Worm (Caenorhabditis elegans) whole organism, L3 larva: ENCODE data around the gene Y44A6D.3.

ENCODE experiments used
- R02D3.7 ChIP-seq: fragments of 150-350 bp; optimal IDR thresholded peaks from 2 replicates; lab custom pipeline; 2014; ENCODE audit warnings: missing biosample characterization, missing genetic modification characterization
- ZK546.5 ChIP-seq: sonication (generic microtip); optimal IDR thresholded peaks from 2 replicates; lab custom pipeline; 2017; ENCODE audit warnings: missing biosample characterization, missing genetic modification characterization
- ama-1 ChIP-seq: fragments of 150-350 bp; optimal IDR thresholded peaks from 2 replicates; lab custom pipeline; 2018
- ceh-16 ChIP-seq: sonication (generic microtip); optimal IDR thresholded peaks from 2 replicates; lab custom pipeline; 2017; ENCODE audit warnings: missing biosample characterization, missing genetic modification characterization
- ceh-28 ChIP-seq: fragments of 150-350 bp; optimal IDR thresholded peaks from 2 replicates; lab custom pipeline; 2014; ENCODE audit warnings: missing biosample characterization, missing genetic modification reagents, missing genetic modification characterization
- ceh-82 ChIP-seq: fragments of 150-350 bp; optimal IDR thresholded peaks from 2 replicates; lab custom pipeline; 2014; ENCODE audit warnings: missing biosample characterization, missing genetic modification characterization
- ceh-9 ChIP-seq: sonication (generic microtip); optimal IDR thresholded peaks from 2 replicates; lab custom pipeline; 2018; ENCODE audit warnings: missing biosample characterization, missing genetic modification characterization
- daf-12 ChIP-seq: fragments of 150-350 bp; optimal IDR thresholded peaks from 2 replicates; lab custom pipeline; 2014; ENCODE audit warnings: missing biosample characterization, missing genetic modification reagents, missing genetic modification characterization
- egl-27 ChIP-seq: sonication (generic microtip); optimal IDR thresholded peaks from 4 replicates; lab custom pipeline; 2017; ENCODE audit warnings: missing biosample characterization, missing genetic modification reagents, missing genetic modification characterization
- egl-5 ChIP-seq: fragments of 150-350 bp; optimal IDR thresholded peaks from 2 replicates; lab custom pipeline; 2017; ENCODE audit warnings: missing biosample characterization, missing genetic modification reagents, missing genetic modification characterization, inconsistent platforms
- elt-1 ChIP-seq: fragments of 150-350 bp; optimal IDR thresholded peaks from 2 replicates; lab custom pipeline; 2014; ENCODE audit warnings: missing biosample characterization, missing genetic modification characterization
- elt-2 ChIP-seq: sonication (generic microtip); optimal IDR thresholded peaks from 2 replicates; lab custom pipeline; 2016; ENCODE audit warnings: missing genetic modification reagents, mild to moderate bottlenecking, missing genetic modification characterization, missing compliant biosample characterization
- elt-3 ChIP-seq, 3 experiments: fragments of 150-350 bp in 1 of 3; sonication (generic microtip) in 2 of 3; optimal IDR thresholded peaks; 2 replicates in 2 of 3; 4 replicates in 1 of 3; lab custom pipeline; 2014 to 2017; ENCODE audit warnings: missing biosample characterization in 3 of 3, missing genetic modification characterization in 3 of 3
- eor-1 ChIP-seq, 2 experiments: fragments of 150-350 bp; optimal IDR thresholded peaks; 2 replicates each; lab custom pipeline; 2014 to 2018; ENCODE audit warnings: missing biosample characterization in 2 of 2, missing genetic modification characterization in 2 of 2
- fkh-10 ChIP-seq: sonication (generic microtip); optimal IDR thresholded peaks from 2 replicates; lab custom pipeline; 2017; ENCODE audit warnings: missing biosample characterization, missing genetic modification reagents, missing genetic modification characterization
- fkh-2 ChIP-seq: fragments of 150-350 bp; optimal IDR thresholded peaks from 2 replicates; lab custom pipeline; 2014; ENCODE audit warnings: missing biosample characterization, missing genetic modification reagents, missing genetic modification characterization
- fos-1 ChIP-seq: fragments of 150-350 bp; optimal IDR thresholded peaks from 2 replicates; lab custom pipeline; 2014; ENCODE audit warnings: missing biosample characterization, missing genetic modification characterization
- jun-1 ChIP-seq: fragments of 150-350 bp; optimal IDR thresholded peaks from 2 replicates; lab custom pipeline; 2014; ENCODE audit warnings: missing biosample characterization, missing genetic modification reagents, missing genetic modification characterization
- lsy-12 ChIP-seq: sonication (generic microtip); optimal IDR thresholded peaks from 2 replicates; lab custom pipeline; 2016; ENCODE audit warnings: mild to moderate bottlenecking, missing genetic modification characterization, missing compliant biosample characterization
- mdl-1 ChIP-seq: fragments of 150-350 bp; optimal IDR thresholded peaks from 2 replicates; lab custom pipeline; 2014; ENCODE audit warnings: missing biosample characterization, missing genetic modification characterization
- mml-1 ChIP-seq: fragments of 150-350 bp; sonication (generic microtip); optimal IDR thresholded peaks from 3 replicates; lab custom pipeline; 2014; ENCODE audit warnings: missing biosample characterization, missing genetic modification characterization
- nfya-1 ChIP-seq: sonication (generic microtip); optimal IDR thresholded peaks from 2 replicates; lab custom pipeline; 2017; ENCODE audit warnings: missing genetic modification characterization, mild to moderate bottlenecking, missing compliant biosample characterization, antibody characterized with exemption, moderate library complexity; ENCODE audit not compliant: insufficient read depth
- nhr-11 ChIP-seq: fragments of 150-350 bp; optimal IDR thresholded peaks from 2 replicates; lab custom pipeline; 2014; ENCODE audit warnings: missing biosample characterization, missing genetic modification characterization
- nhr-12 ChIP-seq: fragments of 150-350 bp; optimal IDR thresholded peaks from 2 replicates; lab custom pipeline; 2014; ENCODE audit warnings: missing biosample characterization, missing genetic modification characterization
- nhr-23 ChIP-seq: fragments of 150-350 bp; optimal IDR thresholded peaks from 2 replicates; lab custom pipeline; 2014; ENCODE audit warnings: missing biosample characterization, missing genetic modification reagents, missing genetic modification characterization
- nhr-25 ChIP-seq: sonication (generic microtip); optimal IDR thresholded peaks from 2 replicates; lab custom pipeline; 2017; ENCODE audit warnings: missing biosample characterization, missing genetic modification characterization
- nhr-28 ChIP-seq: fragments of 150-350 bp; optimal IDR thresholded peaks from 2 replicates; lab custom pipeline; 2014; ENCODE audit warnings: missing biosample characterization, missing genetic modification characterization
- nhr-43 ChIP-seq: sonication (generic microtip); optimal IDR thresholded peaks from 2 replicates; lab custom pipeline; 2016; ENCODE audit warnings: mild to moderate bottlenecking, missing genetic modification characterization, missing compliant biosample characterization; ENCODE audit not compliant: poor library complexity, severe bottlenecking
- nhr-67 ChIP-seq: fragments of 150-350 bp; optimal IDR thresholded peaks from 2 replicates; lab custom pipeline; 2014; ENCODE audit warnings: missing biosample characterization, missing genetic modification characterization
- nhr-76 ChIP-seq: fragments of 150-350 bp; sonication (generic microtip); optimal IDR thresholded peaks from 5 replicates; lab custom pipeline; 2014; ENCODE audit warnings: missing biosample characterization, missing genetic modification characterization
- nhr-77 ChIP-seq: fragments of 150-350 bp; optimal IDR thresholded peaks from 2 replicates; lab custom pipeline; 2014; ENCODE audit warnings: missing biosample characterization, missing genetic modification characterization
- pha-4 ChIP-seq: fragments of 150-350 bp; optimal IDR thresholded peaks from 2 replicates; lab custom pipeline; 2014; ENCODE audit warnings: missing biosample characterization, missing genetic modification reagents, missing genetic modification characterization
- pqm-1 ChIP-seq: fragments of 150-350 bp; optimal IDR thresholded peaks from 2 replicates; lab custom pipeline; 2017; ENCODE audit warnings: missing biosample characterization, missing genetic modification characterization, inconsistent platforms
- sea-2 ChIP-seq: fragments of 150-350 bp; sonication (generic microtip); optimal IDR thresholded peaks from 4 replicates; lab custom pipeline; 2014; ENCODE audit warnings: missing biosample characterization, missing genetic modification reagents, missing genetic modification characterization
- skn-1 ChIP-seq: fragments of 150-350 bp; optimal IDR thresholded peaks from 2 replicates; lab custom pipeline; 2014; ENCODE audit warnings: missing biosample characterization, missing genetic modification characterization
- snpc-4 ChIP-seq: fragments of 150-350 bp; optimal IDR thresholded peaks from 2 replicates; lab custom pipeline; 2014; ENCODE audit warnings: missing biosample characterization, missing genetic modification characterization
- tbx-2 ChIP-seq: sonication (generic microtip); optimal IDR thresholded peaks from 2 replicates; lab custom pipeline; 2016; ENCODE audit warnings: mild to moderate bottlenecking, missing genetic modification characterization, missing compliant biosample characterization
- unc-39 ChIP-seq: sonication (generic microtip); optimal IDR thresholded peaks from 4 replicates; lab custom pipeline; 2017; ENCODE audit warnings: missing biosample characterization, missing genetic modification characterization
- unc-62 ChIP-seq: fragments of 150-350 bp; sonication (generic microtip); optimal IDR thresholded peaks from 4 replicates; lab custom pipeline; 2014; ENCODE audit warnings: missing biosample characterization, missing genetic modification reagents, missing genetic modification characterization
- zag-1 ChIP-seq: fragments of 150-350 bp; optimal IDR thresholded peaks from 2 replicates; lab custom pipeline; 2014; ENCODE audit warnings: missing biosample characterization, missing genetic modification characterization
- ztf-11 ChIP-seq: fragments of 150-350 bp; optimal IDR thresholded peaks from 2 replicates; lab custom pipeline; 2014; ENCODE audit warnings: missing biosample characterization, missing genetic modification characterization
- ztf-4 ChIP-seq: fragments of 150-350 bp; optimal IDR thresholded peaks from 2 replicates; lab custom pipeline; 2014; ENCODE audit warnings: missing biosample characterization, missing genetic modification characterization

The Y44A6D.3 gene

DNA sequence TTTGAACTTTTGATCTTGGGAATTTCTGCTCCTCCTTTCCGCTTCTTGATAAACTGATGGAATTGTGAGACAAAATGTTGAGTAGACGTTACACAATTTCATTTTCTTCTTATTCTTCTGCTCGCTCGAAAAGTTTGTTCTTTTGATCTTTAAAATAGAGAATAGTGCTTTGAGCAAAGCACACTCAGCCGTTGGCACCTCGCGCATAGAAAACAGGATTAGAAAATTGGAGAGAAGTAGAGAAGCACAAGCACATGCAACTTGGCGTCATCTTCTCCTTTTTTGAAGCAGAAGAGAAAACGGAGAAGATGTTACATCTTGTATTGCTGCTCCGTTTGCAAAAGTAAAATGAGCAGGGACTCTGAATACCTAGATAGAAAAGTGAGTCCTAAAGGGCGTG, 10.0 kb downstream of the Y44A6D.3 start (continued):
- TF ChIP-seq fkh-2 (tag; lab: Kevin White, UChicago) = no peak

DNA sequence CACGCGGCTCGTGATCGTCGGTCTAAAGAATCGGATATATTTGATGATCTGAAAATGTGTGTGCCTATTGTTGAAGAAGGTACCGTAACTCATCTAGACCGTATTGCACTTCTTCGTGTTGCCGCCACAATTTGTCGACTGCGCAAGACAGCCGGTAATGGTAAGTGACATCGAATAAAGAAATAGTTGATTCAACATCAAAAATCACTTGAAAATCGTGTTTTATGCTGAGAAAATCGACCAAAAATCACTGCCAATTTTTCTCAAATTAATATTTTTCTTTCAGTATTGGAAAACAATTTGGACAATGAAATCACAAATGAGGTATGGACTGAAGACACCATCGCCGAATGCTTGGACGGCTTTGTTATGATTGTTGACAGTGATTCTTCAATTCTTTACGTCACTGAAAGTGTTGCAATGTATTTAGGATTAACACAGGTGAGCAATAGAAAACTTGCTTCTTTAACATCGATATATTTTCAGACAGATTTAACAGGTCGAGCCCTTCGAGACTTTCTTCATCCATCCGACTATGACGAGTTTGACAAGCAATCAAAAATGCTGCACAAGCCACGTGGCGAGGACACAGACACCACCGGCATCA, 10.8 kb downstream of the Y44A6D.3 start:
- TF ChIP-seq nhr-23 (tag; lab: Kevin White, UChicago) (no peak), ama-1 (peak; percentile 27)

DNA sequence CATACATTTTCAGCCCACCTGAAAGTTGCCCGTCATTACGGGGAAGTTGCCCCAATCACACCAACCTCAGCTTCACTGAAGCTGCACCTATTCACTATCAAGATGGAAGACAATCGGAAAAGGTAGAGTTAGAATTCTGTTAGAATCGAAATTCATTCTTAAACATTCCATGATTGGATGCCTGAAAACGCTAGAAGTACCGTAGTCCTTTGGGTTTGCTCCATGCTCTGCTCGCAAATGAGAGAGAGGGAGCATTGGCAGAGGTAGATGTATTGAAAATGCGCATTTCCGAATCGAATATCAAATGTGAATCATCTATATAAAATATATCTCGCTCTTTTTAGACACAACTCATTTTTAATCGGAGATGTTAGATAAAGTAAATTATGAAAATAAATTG, 11.8 kb downstream of the Y44A6D.3 start, which contains the start of gene hif-1:
hif-1 (plus strand) TSS at position 8 of the 400 bp plus-strand sequence.
- TF ChIP-seq nfya-1 (peak; percentile 65), ama-1 (peak; percentile 65), ceh-9 (no peak)

DNA sequence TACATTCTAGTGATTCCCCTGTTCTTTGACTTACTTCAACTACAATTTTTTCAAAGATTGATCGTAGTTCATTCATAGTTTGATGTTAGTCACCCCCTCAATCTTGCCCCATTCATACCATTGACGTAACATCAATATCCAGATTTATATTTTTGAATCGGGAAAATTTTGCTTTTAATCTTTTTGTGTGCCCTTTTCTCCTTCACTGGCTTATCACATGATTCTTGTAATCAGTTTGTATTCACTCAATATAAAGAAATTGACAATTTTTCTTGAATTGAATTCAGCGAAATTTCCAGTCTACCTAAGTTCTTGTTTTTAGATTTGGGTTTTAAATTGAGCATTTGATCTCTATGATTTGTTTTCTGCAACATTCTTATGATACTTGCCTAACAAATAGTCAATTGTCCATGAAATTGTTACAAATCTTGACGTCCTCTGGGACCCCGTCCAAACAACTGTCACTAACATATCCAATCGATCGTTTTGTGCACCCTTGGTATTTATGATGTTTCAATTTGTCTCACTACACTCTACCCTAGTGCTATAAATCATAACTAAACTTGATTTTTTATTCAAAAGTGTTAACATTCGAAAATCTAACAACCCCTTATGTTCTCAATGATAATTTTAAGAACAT, 12.4 kb downstream of the Y44A6D.3 start:
- TF ChIP-seq nhr-43 (tag; lab: Kevin White, UChicago) (peak; percentile 19), pha-4 (tag; lab: Kevin White, UChicago) (no peak), nhr-28 (no peak)
- TF ChIP-seq, all 47 proteins: peak for 1

DNA sequence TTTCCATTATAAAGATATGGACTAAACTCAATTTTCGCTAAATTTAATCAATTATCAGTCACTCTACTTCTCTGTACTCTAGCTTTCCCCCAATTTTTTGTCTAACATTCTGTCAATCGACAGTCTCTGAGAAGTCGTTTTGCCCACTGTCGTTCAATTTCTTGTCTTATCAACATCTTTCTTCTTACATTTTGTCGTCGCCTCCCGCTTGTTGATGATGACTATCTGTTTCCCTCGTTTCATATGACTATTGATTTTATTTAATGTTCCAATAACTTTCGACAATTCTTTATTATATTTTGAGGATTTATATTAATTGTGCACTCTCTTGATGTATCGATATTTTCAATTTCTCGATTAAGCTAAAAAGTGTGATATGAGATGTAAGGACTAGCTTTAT, 13.3 kb downstream of the Y44A6D.3 start:
- TF ChIP-seq egl-5 (tag; lab: Kevin White, UChicago) (no peak), lsy-12 (no peak), fkh-10 (GFP tag; lab: Kevin White, UChicago) (no peak), ceh-9 (no peak), elt-1 (no peak), fkh-2 (tag; lab: Kevin White, UChicago) (no peak), nhr-77 (no peak), ZK546.5 (no peak), nhr-67 (tag; lab: Kevin White, UChicago) (no peak), elt-3 (tag; optimal IDR thresholded peaks at IDR 0.05; lab: Kevin White, UChicago) (peak in 1 of 3 experiments; percentile 30), nhr-43 (tag; lab: Kevin White, UChicago) (no peak), tbx-2 (tag; lab: Kevin White, UChicago) (no peak), pha-4 (tag; lab: Kevin White, UChicago) (no peak), mdl-1 (tag; lab: Kevin White, UChicago) (no peak), nhr-25 (tag; lab: Kevin White, UChicago) (no peak), ztf-11 (tag; lab: Kevin White, UChicago) (no peak), daf-12 (no peak), sea-2 (GFP tag; lab: Kevin White, UChicago) (no peak), fos-1 (tag; lab: Kevin White, UChicago) (no peak), snpc-4 (tag; lab: Kevin White, UChicago) (no peak), egl-27 (tag; lab: Kevin White, UChicago) (no peak), jun-1 (tag; lab: Kevin White, UChicago) (no peak), nfya-1 (no peak), pqm-1 (tag; lab: Kevin White, UChicago) (peak; percentile 45), nhr-11 (tag; lab: Kevin White, UChicago) (no peak), ceh-16 (tag; lab: Kevin White, UChicago) (no peak), unc-62 (GFP tag; lab: Kevin White, UChicago) (no peak), ceh-82 (tag; lab: Kevin White, UChicago) (no peak), skn-1 (tag; lab: Kevin White, UChicago) (no peak), ama-1 (peak; percentile 65), ztf-4 (tag; lab: Kevin White, UChicago) (no peak), unc-39 (tag; lab: Kevin White, UChicago) (no peak), nhr-23 (tag; lab: Kevin White, UChicago) (peak; percentile 47), nhr-12 (tag; lab: Kevin White, UChicago) (no peak), eor-1 (tag; optimal IDR thresholded peaks at IDR 0.05; lab: Kevin White, UChicago) (no peak), ceh-28 (peak; percentile 18), mml-1 (tag; lab: Kevin White, UChicago) (no peak), nhr-76 (tag; lab: Kevin White, UChicago) (no peak), R02D3.7 (tag; lab: Kevin White, UChicago) (no peak), elt-2 (tag; lab: Kevin White, UChicago) (peak; percentile 41), zag-1 (tag; lab: Kevin White, UChicago) (no peak), nhr-28 (no peak)
